Worm (Caenorhabditis elegans) whole organism, L4 larva: Measurements from ENCODE around the gene C28C12.1.

Experiments
- F49E8.2 ChIP-seq: sonication (generic microtip); optimal IDR thresholded peaks from 2 replicates; lab custom pipeline; 2016; ENCODE audit warnings: missing compliant biosample characterization, mild to moderate bottlenecking, missing genetic modification characterization, borderline replicate concordance
- R02D3.7 ChIP-seq: fragments of 150-350 bp; sonication (generic microtip); optimal IDR thresholded peaks from 3 replicates; lab custom pipeline; 2014; ENCODE audit warnings: missing biosample characterization, missing genetic modification characterization
- T20F7.1 ChIP-seq: fragments of 200-800 bp; sonication (Bioruptor generic); optimal IDR thresholded peaks from 2 replicates; lab custom pipeline; 2018; ENCODE audit warnings: mild to moderate bottlenecking, missing genetic modification characterization, missing compliant biosample characterization
- Y48G9A.11 ChIP-seq: fragments of 200-800 bp; sonication (Bioruptor generic); IDR thresholded peaks from 2 replicates; pipeline ENCODE4 v1.3.6; 2022; ENCODE audit warnings: missing genetic modification reagents, missing genetic modification characterization, missing compliant biosample characterization
- ZK337.2 ChIP-seq: fragments of 200-800 bp; sonication (Bioruptor generic); IDR thresholded peaks from 2 replicates; pipeline ENCODE4 v1.3.6; 2022; ENCODE audit warnings: missing genetic modification reagents, missing genetic modification characterization, missing compliant biosample characterization
- arid-1 ChIP-seq: fragments of 200-800 bp; sonication (Bioruptor generic); conservative IDR thresholded peaks from 2 replicates; pipeline ENCODE4 v1.3.6; 2022; ENCODE audit warnings: missing genetic modification reagents, missing genetic modification characterization, missing compliant biosample characterization
- ces-1 ChIP-seq: fragments of 150-350 bp; sonication (generic microtip); optimal IDR thresholded peaks from 4 replicates; lab custom pipeline; 2014; ENCODE audit warnings: missing biosample characterization, missing genetic modification reagents, missing genetic modification characterization
- daf-12 ChIP-seq: fragments of 150-350 bp; optimal IDR thresholded peaks from 2 replicates; lab custom pipeline; 2014; ENCODE audit warnings: missing biosample characterization, missing genetic modification reagents, missing genetic modification characterization
- dmd-8 ChIP-seq: fragments of 200-800 bp; sonication (Bioruptor generic); IDR thresholded peaks from 2 replicates; pipeline ENCODE4 v1.3.6; 2022; ENCODE audit warnings: missing genetic modification characterization, missing compliant biosample characterization
- dmd-9 ChIP-seq: fragments of 200-800 bp; sonication (Bioruptor generic); IDR thresholded peaks from 2 replicates; pipeline ENCODE4 v1.3.6; 2022; ENCODE audit warnings: missing genetic modification reagents, missing genetic modification characterization, missing compliant biosample characterization
- dpl-1 ChIP-seq: fragments of 150-350 bp; optimal IDR thresholded peaks from 2 replicates; lab custom pipeline; 2014; ENCODE audit warnings: missing biosample characterization, missing genetic modification reagents, missing genetic modification characterization
- dve-1 ChIP-seq: sonication (generic microtip); optimal IDR thresholded peaks from 2 replicates; lab custom pipeline; 2017; ENCODE audit warnings: antibody characterized with exemption, mild to moderate bottlenecking, missing genetic modification characterization, missing compliant biosample characterization; ENCODE audit not compliant: insufficient read depth
- gei-8 ChIP-seq: fragments of 200-800 bp; sonication (Bioruptor generic); optimal IDR thresholded peaks from 2 replicates; lab custom pipeline; 2018; ENCODE audit warnings: mild to moderate bottlenecking, missing genetic modification characterization, missing compliant biosample characterization
- hif-1 ChIP-seq, 2 experiments: sonication (generic microtip); optimal IDR thresholded peaks; 2 replicates each; lab custom pipeline; 2016 to 2017; ENCODE audit warnings: missing compliant biosample characterization in 2 of 2, missing genetic modification characterization in 2 of 2, missing genetic modification reagents in 2 of 2, missing genotype in 2 of 2, mild to moderate bottlenecking in 1 of 2
- hlh-30 ChIP-seq: sonication (generic microtip); optimal IDR thresholded peaks from 2 replicates; lab custom pipeline; 2017; ENCODE audit warnings: antibody characterized with exemption, mild to moderate bottlenecking, missing genetic modification characterization, missing compliant biosample characterization; ENCODE audit not compliant: insufficient read depth
- lin-38 ChIP-seq: fragments of 200-800 bp; sonication (Bioruptor generic); IDR thresholded peaks from 2 replicates; pipeline ENCODE4 v1.3.6; 2022; ENCODE audit warnings: missing genetic modification reagents, missing genetic modification characterization, missing compliant biosample characterization
- mdl-1 ChIP-seq, 2 experiments: fragments of 150-350 bp in 1 of 2; sonication (generic microtip) in 1 of 2; optimal IDR thresholded peaks; 2 replicates each; lab custom pipeline; 2014 to 2017; ENCODE audit warnings: missing biosample characterization in 2 of 2, missing genetic modification characterization in 2 of 2
- mes-2 ChIP-seq: sonication (generic microtip); optimal IDR thresholded peaks from 2 replicates; lab custom pipeline; 2016; ENCODE audit warnings: missing genotype, mild to moderate bottlenecking, missing genetic modification characterization, missing compliant biosample characterization; ENCODE audit not compliant: poor library complexity, severe bottlenecking
- mxl-3 ChIP-seq: fragments of 200-800 bp; sonication (Bioruptor generic); optimal IDR thresholded peaks from 2 replicates; lab custom pipeline; 2018; ENCODE audit warnings: mild to moderate bottlenecking, missing genetic modification characterization, missing compliant biosample characterization
- nhr-28 ChIP-seq: fragments of 150-350 bp; optimal IDR thresholded peaks from 2 replicates; lab custom pipeline; 2014; ENCODE audit warnings: missing biosample characterization, missing genetic modification characterization
- nhr-42 ChIP-seq: fragments of 200-800 bp; sonication (Bioruptor generic); IDR thresholded peaks from 2 replicates; pipeline ENCODE4 v1.3.6; 2022; ENCODE audit warnings: missing genetic modification characterization, missing compliant biosample characterization
- nhr-6 ChIP-seq: fragments of 150-350 bp; optimal IDR thresholded peaks from 2 replicates; lab custom pipeline; 2014; ENCODE audit warnings: missing biosample characterization, missing genetic modification characterization
- nhr-77 ChIP-seq: fragments of 150-350 bp; optimal IDR thresholded peaks from 2 replicates; lab custom pipeline; 2014; ENCODE audit warnings: missing biosample characterization, missing genetic modification characterization
- php-3 ChIP-seq: fragments of 200-800 bp; sonication (Bioruptor generic); IDR thresholded peaks from 2 replicates; pipeline ENCODE4 v1.3.6; 2022; ENCODE audit warnings: missing genetic modification reagents, missing genetic modification characterization, missing compliant biosample characterization
- set-16 ChIP-seq: fragments of 200-800 bp; sonication (Bioruptor generic); IDR thresholded peaks from 2 replicates; pipeline ENCODE4 v1.3.6; 2022; ENCODE audit warnings: missing genetic modification reagents, missing genetic modification characterization, missing compliant biosample characterization
- snpc-1.2 ChIP-seq: fragments of 200-800 bp; sonication (Bioruptor generic); IDR thresholded peaks from 2 replicates; pipeline ENCODE4 v1.3.6; 2022; ENCODE audit warnings: missing genetic modification reagents, missing genetic modification characterization, missing compliant biosample characterization
- snpc-4 ChIP-seq: fragments of 150-350 bp; optimal IDR thresholded peaks from 2 replicates; lab custom pipeline; 2014; ENCODE audit warnings: missing biosample characterization, missing genetic modification characterization
- unc-130 ChIP-seq: sonication (generic microtip); optimal IDR thresholded peaks from 2 replicates; lab custom pipeline; 2016; ENCODE audit warnings: missing genetic modification reagents, missing genetic modification characterization, missing compliant biosample characterization
- unc-62 ChIP-seq, 3 experiments: fragments of 150-350 bp in 1 of 3; sonication (generic microtip); optimal IDR thresholded peaks in 2 of 3; peaks in 1 of 3; 1 replicate in 1 of 3; 2 replicates in 2 of 3; lab custom pipeline; 2014 to 2017; ENCODE audit warnings: missing biosample characterization in 3 of 3, missing genetic modification characterization in 3 of 3, missing genetic modification reagents in 3 of 3, missing genotype in 1 of 3

The C28C12.1 gene

ce11 chrIV:8496263-8496662 lies 5.2 kb upstream of the C28C12.1 start, which contains the start of gene C28C12.12:
Gene C28C12.12 (minus strand): TSS chrIV:8496363.
- no peak for TF ChIP-seq nhr-77 (tag; lab: Kevin White, UChicago)

DNA sequence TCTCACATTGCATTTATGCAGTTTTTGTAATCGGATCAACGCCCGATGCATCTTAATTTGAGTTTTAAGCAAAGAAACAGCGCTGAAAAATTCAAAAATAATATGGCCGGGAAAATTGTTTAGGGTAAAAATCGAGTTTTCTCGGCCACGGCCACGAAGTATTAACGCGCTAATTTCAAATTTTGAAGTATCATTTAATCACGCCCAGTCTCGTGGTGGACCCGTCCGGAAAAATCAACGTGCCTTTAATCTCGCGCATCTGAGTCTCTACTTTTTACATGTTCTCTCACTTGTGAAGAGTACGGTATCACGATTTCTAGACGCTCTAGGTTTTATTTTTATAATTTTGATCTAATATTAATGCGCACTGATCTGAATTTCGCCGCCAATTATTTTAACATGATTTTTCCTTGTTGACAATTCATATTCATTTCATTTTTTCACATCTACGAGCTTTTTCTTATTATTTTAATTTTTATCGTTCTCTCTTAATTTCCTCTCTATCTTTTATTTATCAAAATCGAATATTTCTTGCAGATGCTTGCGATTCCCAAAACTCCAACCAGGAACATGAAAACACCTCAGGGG lies 2.6 kb upstream of the C28C12.1 start, which contains the start of the genes acdh-13 and mesp-1:
acdh-13 (minus strand) TSS at position 51 of the 588 bp plus-strand sequence.
mesp-1 (plus strand) TSS at position 538 of the 588 bp plus-strand sequence.
- TF ChIP-seq dmd-9 (GFP tag; lab: Robert Waterston, UW) = no peak
- TF ChIP-seq unc-130 (GFP tag; lab: Kevin White, UChicago) = peak; percentile 94
- no peak for TF ChIP-seq snpc-4
- TF ChIP-seq Y48G9A.11 (GFP tag; lab: Robert Waterston, UW) = peak; percentile 69
- peak; percentile 96 for TF ChIP-seq mes-2 (tag; lab: Kevin White, UChicago)
- no peak for TF ChIP-seq ZK337.2
- TF ChIP-seq hif-1 (tag; optimal IDR thresholded peaks at IDR 0.05; lab: Kevin White, UChicago) = peak in 1 of 2 experiments; percentile 69
- peak; percentile 71 for TF ChIP-seq F49E8.2
- peak; percentile 89 for TF ChIP-seq dpl-1 (GFP tag; lab: Kevin White, UChicago)
- peak; percentile 53 for TF ChIP-seq lin-38 (GFP tag; lab: Robert Waterston, UW)

- TF ChIP-seq daf-12 (tag; lab: Kevin White, UChicago) (no peak), ces-1 (GFP tag; lab: Kevin White, UChicago) (no peak), snpc-1.2 (GFP tag; lab: Robert Waterston, UW) (peak; percentile 64; the same call in 1 of the 2 replicates), nhr-42 (no peak), T20F7.1 (GFP tag; lab: Kevin White, UChicago) (no peak), mxl-3 (GFP tag; lab: Kevin White, UChicago) (no peak), R02D3.7 (tag; lab: Kevin White, UChicago) (no peak)
These were observed 1.5 kb upstream of the C28C12.1 start for ce11 chrIV:8499956-8500355.

ce11 chrIV:8500576-8500975 lies 906 bp upstream of the C28C12.1 start:
- peak; percentile 88 for TF ChIP-seq set-16

ce11 chrIV:8506034-8506433 lies 4.6 kb downstream of the C28C12.1 start:
- TF ChIP-seq php-3 (GFP tag; lab: Robert Waterston, UW) (no peak), unc-62 (GFP tag; optimal IDR thresholded peaks at IDR 0.05 in 1 of 2; lab: Kevin White, UChicago) (peak in 1 of 2 experiments; percentile 95), unc-62 (tag; optimal IDR thresholded peaks at IDR 0.05; lab: Kevin White, UChicago) (no peak)
- TF ChIP-seq, all 104 proteins: peak for 1

DNA sequence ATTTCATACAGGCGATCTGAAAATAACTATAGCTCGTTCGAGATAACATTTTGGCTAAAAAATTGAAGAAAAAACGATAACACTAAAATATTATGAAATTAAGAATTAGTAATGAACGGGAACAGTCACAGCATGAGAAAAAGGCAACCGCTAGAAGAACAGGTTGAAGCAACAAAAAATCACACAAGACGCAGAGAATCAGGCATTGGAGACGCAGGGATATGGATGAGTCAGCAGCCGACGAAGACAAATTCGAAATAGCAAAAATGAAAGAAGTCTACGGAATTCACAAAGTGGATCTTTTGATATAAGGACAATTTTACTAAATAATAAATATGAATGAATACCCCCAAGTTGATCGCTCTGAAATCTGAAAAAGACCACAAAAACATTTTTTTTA lies 9.1 kb downstream of the C28C12.1 start, which contains the start of gene tag-77:
tag-77 (minus strand) TSS at position 15 of the 400 bp plus-strand sequence.
- TF ChIP-seq dve-1 (peak; percentile 21), nhr-6 (tag; lab: Kevin White, UChicago) (peak; percentile 13), hlh-30 (tag; lab: Kevin White, UChicago) (peak; percentile 36), gei-8 (no peak), mdl-1 (tag; optimal IDR thresholded peaks at IDR 0.05; lab: Kevin White, UChicago) (peak in 1 of 2 experiments; percentile 4), dmd-8 (GFP tag; lab: Robert Waterston, UW) (no peak), nhr-28 (tag; lab: Kevin White, UChicago) (peak; percentile 26), arid-1 (peak; percentile 23; the same call in 1 of the 2 replicates), snpc-1.2 (GFP tag; lab: Robert Waterston, UW) (no peak)
- TF ChIP-seq, all 104 proteins: peak for 6
